Worm (Caenorhabditis elegans) whole organism, early embryonic: ENCODE data around the gene Y54E2A.8.

Source experiments
- ceh-36 ChIP-seq: sonication (generic microtip); optimal IDR thresholded peaks from 2 replicates; lab custom pipeline; 2016; ENCODE audit warnings: missing genetic modification characterization, inconsistent platforms, missing compliant biosample characterization
- ets-7 ChIP-seq: sonication (generic microtip); optimal IDR thresholded peaks from 2 replicates; lab custom pipeline; 2016; ENCODE audit warnings: missing genotype, missing genetic modification characterization, missing compliant biosample characterization

Y54E2A.8 gene

DNA sequence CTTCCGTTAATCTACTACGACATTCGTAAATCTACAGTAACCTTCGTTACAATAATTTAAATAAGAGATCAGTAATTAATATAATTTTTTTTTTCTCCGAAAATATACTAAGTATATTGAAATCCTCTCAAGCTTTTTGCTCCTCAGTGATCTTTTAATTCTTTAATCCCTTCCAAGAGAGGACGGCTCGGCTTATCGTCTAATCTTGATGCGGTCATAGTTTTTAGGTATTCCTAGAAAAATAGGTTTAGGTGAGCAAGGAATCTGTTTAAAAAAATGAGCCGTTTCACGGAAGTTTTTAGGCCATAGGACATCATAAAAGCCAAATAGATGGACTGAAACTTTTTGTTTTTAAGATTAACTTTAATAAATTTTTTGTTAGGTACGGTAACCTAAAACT, 53.9 kb downstream of the Y54E2A.8 start:
- TF ChIP-seq ets-7, result no peak
- peak; percentile 6 for TF ChIP-seq ceh-36 (tag; lab: Kevin White, UChicago)
